Fruit fly (Drosophila melanogaster) whole organism, embryonic: Measurements from ENCODE around the gene Cyp6v1.

Experiments
- CTCF ChIP-seq: fragments of 200-800 bp; sonication (Bioruptor generic); optimal IDR thresholded peaks from 2 replicates; lab custom pipeline; 2017; ENCODE audit warnings: missing biosample characterization, mild to moderate bottlenecking, missing genetic modification characterization, moderate library complexity
- Chrac-16 ChIP-seq: fragments of 200-800 bp; sonication (Bioruptor generic); optimal IDR thresholded peaks from 3 replicates; lab custom pipeline; 2016; ENCODE audit warnings: missing biosample characterization, missing genetic modification characterization
- Hmx ChIP-seq: fragments of 200-800 bp; sonication (Bioruptor generic); optimal IDR thresholded peaks from 2 replicates; lab custom pipeline; 2016; ENCODE audit warnings: missing biosample characterization, missing genetic modification characterization
- Mrtf ChIP-seq: fragments of 200-800 bp; sonication (Bioruptor generic); IDR thresholded peaks from 3 replicates; pipeline ENCODE4 v1.3.6; 2022; ENCODE audit warnings: missing biosample characterization, missing genetic modification characterization
- pan ChIP-seq, 4 experiments: fragments of >200 bp in 3 of 4; fragments of 200-800 bp in 1 of 4; sonication (Bioruptor generic) in 1 of 4; optimal IDR thresholded peaks in 3 of 4; IDR thresholded peaks in 1 of 4; 2 replicates each; pipeline versions ENCODE4 v1.3.6 to Lab custom; 2017 to 2022; ENCODE audit warnings: missing biosample characterization in 2 of 4, missing genetic modification characterization in 2 of 4, mixed read lengths in 1 of 4

dm6 chrX:20662919-20663557 is 6.1 kb downstream of the Cyp6v1 start:
- TF ChIP-seq Mrtf (no peak), Chrac-16 (GFP tag; lab: Kevin White, UChicago) (no peak), pan (optimal IDR thresholded peaks at IDR 0.05; lab: Kevin White, UChicago) (no peak), pan (GFP tag; optimal IDR thresholded peaks at IDR 0.05 in 1 of 2, IDR thresholded peaks at IDR 0.05 in 1 of 2) (no peak), CTCF (no peak), Hmx (no peak)
